Fruit fly (Drosophila melanogaster): ENCODE data around the gene CG32281.

- no peak for TF ChIP-seq CG9139 (GFP tag; optimal IDR thresholded peaks at IDR 0.05)
- TF ChIP-seq CG6854 (GFP tag; optimal IDR thresholded peaks at IDR 0.05), result peak; percentile 71
- no peak for TF ChIP-seq vri (GFP tag; optimal IDR thresholded peaks at IDR 0.05)
- peak; percentile 32; the same call in 1 of the 3 replicates for TF ChIP-seq CG8119 (GFP tag; IDR thresholded peaks at IDR 0.05)
- no peak for TF ChIP-seq Eip75B (GFP tag; optimal IDR thresholded peaks at IDR 0.05)
- no peak for TF ChIP-seq Lpt (GFP tag; optimal IDR thresholded peaks at IDR 0.05)
Observed at dm6 chr3L:3198447-3199402, 29.6 kb downstream of the CG32281 start, which contains the start of the genes CG32276 and gry.

Measured in whole organism, prepupa.